Fruit fly (Drosophila melanogaster) whole organism, embryonic: ENCODE results near the gene CG31098.
A peak's percentile ranks its signal among the peaks of the same experiment; 100 is the strongest.

Experiments used
- Abd-B ChIP-seq: fragments of 200-800 bp; sonication (Bioruptor generic); optimal IDR thresholded peaks from 2 replicates; lab custom pipeline; 2018; ENCODE audit warnings: missing biosample characterization, mild to moderate bottlenecking, missing genetic modification characterization, moderate library complexity
- Atf3 ChIP-seq: fragments of 200-800 bp; sonication (Bioruptor generic); optimal IDR thresholded peaks from 3 replicates; lab custom pipeline; 2016; ENCODE audit warnings: missing biosample characterization, missing genetic modification characterization
- CG10209 ChIP-seq: fragments of 200-800 bp; sonication (Bioruptor generic); optimal IDR thresholded peaks from 3 replicates; lab custom pipeline; 2017; ENCODE audit warnings: missing biosample characterization, mild to moderate bottlenecking, missing genetic modification characterization, missing genetic modification reagents
- CG10321 ChIP-seq: fragments of 200-800 bp; sonication (Bioruptor generic); IDR thresholded peaks from 2 replicates; pipeline ENCODE4 v1.3.6; 2022; ENCODE audit warnings: missing biosample characterization, missing genetic modification characterization
- CG11456 ChIP-seq: fragments of 200-800 bp; sonication (Bioruptor generic); IDR thresholded peaks from 3 replicates; pipeline ENCODE4 v1.3.6; 2022; ENCODE audit warnings: missing biosample characterization, missing genetic modification characterization
- CG1233 ChIP-seq: fragments of 200-800 bp; sonication (Bioruptor generic); optimal IDR thresholded peaks from 4 replicates; lab custom pipeline; 2018; ENCODE audit warnings: missing biosample characterization, mild to moderate bottlenecking, missing genetic modification characterization
- CG14710 ChIP-seq: fragments of 200-800 bp; sonication (Bioruptor generic); optimal IDR thresholded peaks from 3 replicates; lab custom pipeline; 2019; ENCODE audit warnings: missing biosample characterization, mild to moderate bottlenecking, missing genetic modification characterization, moderate library complexity
- CG14965 ChIP-seq: fragments of 200-800 bp; sonication (Bioruptor generic); optimal IDR thresholded peaks from 2 replicates; lab custom pipeline; 2016; ENCODE audit warnings: missing biosample characterization, missing genetic modification characterization, borderline replicate concordance
- CG15073 ChIP-seq: fragments of 200-800 bp; sonication (Bioruptor generic); optimal IDR thresholded peaks from 2 replicates; lab custom pipeline; 2016; ENCODE audit warnings: missing biosample characterization, missing genetic modification characterization
- CG1529 ChIP-seq: fragments of 200-800 bp; sonication (Bioruptor generic); optimal IDR thresholded peaks from 3 replicates; lab custom pipeline; 2018; ENCODE audit warnings: missing biosample characterization, missing genetic modification characterization
- CG2120 ChIP-seq: fragments of 200-800 bp; sonication (Bioruptor generic); optimal IDR thresholded peaks from 3 replicates; lab custom pipeline; 2016; ENCODE audit warnings: missing biosample characterization, missing genetic modification characterization
- CG3163 ChIP-seq: fragments of 200-800 bp; sonication (Bioruptor generic); optimal IDR thresholded peaks from 3 replicates; lab custom pipeline; 2016; ENCODE audit warnings: missing biosample characterization, missing genetic modification characterization
- CG3726 ChIP-seq: fragments of 200-800 bp; sonication (Bioruptor generic); IDR thresholded peaks from 3 replicates; pipeline ENCODE4, ENCODE4 v1.3.6; 2022; ENCODE audit warnings: missing biosample characterization, missing genetic modification characterization
- CG4730 ChIP-seq: fragments of 200-800 bp; sonication (Bioruptor generic); IDR thresholded peaks from 2 replicates; pipeline ENCODE4 v1.3.6; 2022; ENCODE audit warnings: missing biosample characterization, missing genetic modification characterization
- CG4820 ChIP-seq: fragments of 200-800 bp; sonication (Bioruptor generic); optimal IDR thresholded peaks from 3 replicates; lab custom pipeline; 2016; ENCODE audit warnings: missing biosample characterization, missing genetic modification characterization
- CG6254 ChIP-seq: fragments of 200-800 bp; sonication (Bioruptor generic); optimal IDR thresholded peaks from 3 replicates; lab custom pipeline; 2017; ENCODE audit warnings: mild to moderate bottlenecking, missing biosample characterization, missing genetic modification reagents, missing genetic modification characterization
- CG8478 ChIP-seq: fragments of >200 bp; optimal IDR thresholded peaks from 2 replicates; lab custom pipeline; 2018
- CG9932 ChIP-seq: fragments of 200-800 bp; sonication (Bioruptor generic); IDR thresholded peaks from 2 replicates; pipeline ENCODE4 v1.3.6; 2022; ENCODE audit warnings: missing biosample characterization, missing genetic modification characterization
- Elba2 ChIP-seq: fragments of 200-800 bp; sonication (Bioruptor generic); optimal IDR thresholded peaks from 3 replicates; lab custom pipeline; 2016; ENCODE audit warnings: missing biosample characterization, missing genetic modification characterization
- Gug ChIP-seq: fragments of 200-800 bp; sonication (Bioruptor generic); IDR thresholded peaks from 4 replicates; pipeline ENCODE4 v1.3.6; 2022; ENCODE audit warnings: missing biosample characterization, missing genetic modification characterization
- Lpt ChIP-seq: fragments of >200 bp; optimal IDR thresholded peaks from 2 replicates; lab custom pipeline; 2018; ENCODE audit warnings: missing biosample characterization, missing genetic modification characterization
- Max ChIP-seq: fragments of 200-800 bp; sonication (Bioruptor generic); optimal IDR thresholded peaks from 2 replicates; lab custom pipeline; 2016; ENCODE audit warnings: missing biosample characterization, mild to moderate bottlenecking, missing genetic modification characterization
- NFAT ChIP-seq: fragments of 200-800 bp; sonication (Bioruptor generic); IDR thresholded peaks from 2 replicates; pipeline ENCODE4 v1.3.6; 2022; ENCODE audit warnings: missing biosample characterization, missing genetic modification characterization
- Scr ChIP-seq: fragments of 200-800 bp; sonication (Bioruptor generic); IDR thresholded peaks from 2 replicates; pipeline ENCODE4 v1.3.6; 2022; ENCODE audit warnings: missing biosample characterization, missing genetic modification characterization; ENCODE audit not compliant: partially characterized antibody
- Xrp1 ChIP-seq: fragments of 200-800 bp; sonication (Bioruptor generic); IDR thresholded peaks from 2 replicates; pipeline ENCODE4 v1.3.6; 2022; ENCODE audit warnings: missing biosample characterization, missing genetic modification characterization
- YL-1 ChIP-seq: fragments of 200-800 bp; sonication (Bioruptor generic); optimal IDR thresholded peaks from 3 replicates; lab custom pipeline; 2017; ENCODE audit warnings: missing biosample characterization, mild to moderate bottlenecking, missing genetic modification characterization
- ato ChIP-seq: fragments of 200-800 bp; sonication (Bioruptor generic); IDR thresholded peaks from 2 replicates; pipeline ENCODE4 v1.3.6; 2022; ENCODE audit warnings: missing biosample characterization, missing genetic modification characterization; ENCODE audit not compliant: partially characterized antibody
- bowl ChIP-seq: fragments of 200-800 bp; sonication (Bioruptor generic); IDR thresholded peaks from 2 replicates; pipeline ENCODE4 v1.3.6; 2022; ENCODE audit warnings: missing biosample characterization, missing genetic modification characterization
- cg ChIP-seq: fragments of 200-800 bp; sonication (Bioruptor generic); optimal IDR thresholded peaks from 3 replicates; lab custom pipeline; 2019; ENCODE audit warnings: missing biosample characterization, mild to moderate bottlenecking, missing genetic modification characterization, moderate library complexity
- chinmo ChIP-seq: fragments of 200-800 bp; sonication (Bioruptor generic); IDR thresholded peaks from 4 replicates; pipeline ENCODE4 v1.3.6; 2022; ENCODE audit warnings: missing biosample characterization, missing genetic modification characterization; ENCODE audit not compliant: partially characterized antibody
- corto ChIP-seq: fragments of 200-800 bp; sonication (Bioruptor generic); optimal IDR thresholded peaks from 2 replicates; lab custom pipeline; 2016; ENCODE audit warnings: missing biosample characterization, mild to moderate bottlenecking, missing genetic modification characterization, moderate library complexity
- crp ChIP-seq, 2 experiments: fragments of 200-800 bp; sonication (Bioruptor generic); optimal IDR thresholded peaks; 2 replicates in 1 of 2; 3 replicates in 1 of 2; lab custom pipeline; 2017; ENCODE audit warnings: missing biosample characterization in 2 of 2, missing genetic modification characterization in 2 of 2, mild to moderate bottlenecking in 1 of 2, moderate library complexity in 1 of 2
- fd102C ChIP-seq: fragments of 200-800 bp; sonication (Bioruptor generic); optimal IDR thresholded peaks from 2 replicates; lab custom pipeline; 2018; ENCODE audit warnings: missing biosample characterization, mild to moderate bottlenecking, missing genetic modification characterization, moderate library complexity
- ftz-f1 ChIP-seq: fragments of 200-800 bp; sonication (Bioruptor generic); optimal IDR thresholded peaks from 2 replicates; lab custom pipeline; 2016; ENCODE audit warnings: missing biosample characterization, missing genetic modification characterization
- gce ChIP-seq: fragments of 200-800 bp; sonication (Bioruptor generic); IDR thresholded peaks from 3 replicates; pipeline ENCODE4 v1.3.6; 2022; ENCODE audit warnings: missing biosample characterization, missing genetic modification characterization
- hkb ChIP-seq, 2 experiments: fragments of 200-800 bp in 1 of 2; fragments of >200 bp in 1 of 2; sonication (Bioruptor generic) in 1 of 2; IDR thresholded peaks in 1 of 2; optimal IDR thresholded peaks in 1 of 2; 2 replicates each; pipeline versions ENCODE4 v1.3.6 to Lab custom; 2017 to 2022; ENCODE audit warnings: missing biosample characterization in 1 of 2, missing genetic modification characterization in 1 of 2
- jing ChIP-seq: fragments of 200-800 bp; sonication (Bioruptor generic); optimal IDR thresholded peaks from 2 replicates; lab custom pipeline; 2018; ENCODE audit warnings: missing biosample characterization, mild to moderate bottlenecking, missing genetic modification characterization
- mirr ChIP-seq: fragments of 200-800 bp; sonication (Bioruptor generic); optimal IDR thresholded peaks from 3 replicates; lab custom pipeline; 2018; ENCODE audit warnings: missing biosample characterization, mild to moderate bottlenecking, missing genetic modification characterization
- nau ChIP-seq: fragments of 200-800 bp; sonication (Bioruptor generic); optimal IDR thresholded peaks from 3 replicates; lab custom pipeline; 2017; ENCODE audit warnings: missing biosample characterization, mild to moderate bottlenecking, missing genetic modification characterization, missing genetic modification reagents
- otp ChIP-seq: fragments of 200-800 bp; sonication (Bioruptor generic); IDR thresholded peaks from 3 replicates; pipeline ENCODE4, ENCODE4 v1.3.6; 2022; ENCODE audit warnings: missing biosample characterization, missing genetic modification characterization
- p53 ChIP-seq: fragments of 200-800 bp; sonication (Bioruptor generic); optimal IDR thresholded peaks from 2 replicates; lab custom pipeline; 2016; ENCODE audit warnings: missing biosample characterization, missing genetic modification characterization
- ranshi ChIP-seq: fragments of 200-800 bp; sonication (Bioruptor generic); IDR thresholded peaks from 2 replicates; pipeline ENCODE4 v1.3.6; 2022; ENCODE audit warnings: missing biosample characterization, missing genetic modification characterization
- repo ChIP-seq: fragments of 200-800 bp; sonication (Bioruptor generic); optimal IDR thresholded peaks from 2 replicates; lab custom pipeline; 2016; ENCODE audit warnings: missing biosample characterization, missing genetic modification characterization
- scrt ChIP-seq: fragments of 200-800 bp; sonication (Bioruptor generic); optimal IDR thresholded peaks from 2 replicates; lab custom pipeline; 2018; ENCODE audit warnings: missing biosample characterization, mild to moderate bottlenecking, missing genetic modification characterization, moderate library complexity
- slp2 ChIP-seq: fragments of 200-800 bp; sonication (Bioruptor generic); optimal IDR thresholded peaks from 2 replicates; lab custom pipeline; 2016; ENCODE audit warnings: missing biosample characterization, missing genetic modification characterization
- stc ChIP-seq: fragments of 200-800 bp; sonication (Bioruptor generic); IDR thresholded peaks from 2 replicates; pipeline ENCODE4 v1.3.6; 2022; ENCODE audit warnings: missing biosample characterization, missing genetic modification characterization
- wek ChIP-seq: fragments of 200-800 bp; sonication (Bioruptor generic); optimal IDR thresholded peaks from 3 replicates; lab custom pipeline; 2018; ENCODE audit warnings: missing biosample characterization, mild to moderate bottlenecking, missing genetic modification characterization, moderate library complexity
- z ChIP-seq: fragments of 200-800 bp; sonication (Bioruptor generic); IDR thresholded peaks from 3 replicates; pipeline ENCODE4 v1.3.6; 2022; ENCODE audit warnings: missing biosample characterization, missing genetic modification characterization
- zen2 ChIP-seq: fragments of 200-800 bp; sonication (Bioruptor generic); IDR thresholded peaks from 3 replicates; pipeline ENCODE4 v1.3.6; 2022; ENCODE audit warnings: missing biosample characterization, missing genetic modification characterization; ENCODE audit not compliant: partially characterized antibody
- zf30C ChIP-seq: fragments of 200-800 bp; sonication (Bioruptor generic); optimal IDR thresholded peaks from 3 replicates; lab custom pipeline; 2018; ENCODE audit warnings: missing biosample characterization, mild to moderate bottlenecking, missing genetic modification characterization

Gene CG31098

DNA sequence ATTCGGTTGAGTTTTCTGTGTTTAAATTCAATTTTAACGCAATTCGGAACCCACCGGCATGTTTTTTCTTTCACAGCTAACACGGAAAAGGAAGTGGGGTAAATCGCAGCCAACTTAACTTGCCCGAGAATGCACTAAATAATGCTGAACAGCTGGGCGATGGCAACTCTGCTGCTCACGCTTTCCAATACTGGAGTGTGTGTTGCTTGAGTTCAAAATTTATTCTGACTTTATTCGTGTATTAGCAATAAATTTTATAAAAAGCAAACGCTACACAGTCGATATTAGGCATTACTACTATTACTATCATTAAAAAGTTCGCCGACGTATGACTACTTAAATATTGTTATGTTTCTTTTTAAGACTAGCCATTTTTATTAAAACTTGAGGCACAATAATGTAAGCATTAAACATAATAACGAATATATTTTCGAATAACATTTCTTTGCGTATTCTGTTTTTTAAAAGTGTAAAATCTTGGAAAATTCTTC, 45.4 kb downstream of the CG31098 start, which contains the start of the genes RpS27 and Nup37 (continued):
- TF ChIP-seq Gug (GFP tag; lab: Robert Waterston, UW) (peak; percentile 92), Atf3 (GFP tag; lab: Kevin White, UChicago) (peak; percentile 98), bowl (GFP tag; lab: Robert Waterston, UW) (peak; percentile 88), slp2 (GFP tag; lab: Kevin White, UChicago) (peak; percentile 99), CG10209 (GFP tag; lab: Kevin White, UChicago) (peak; percentile 99), cg (no peak), CG11456 (peak; percentile 99), Xrp1 (GFP tag; lab: Robert Waterston, UW) (peak; percentile 62), CG3726 (GFP tag; lab: Robert Waterston, UW) (peak; percentile 95), CG6254 (peak; percentile 89), stc (GFP tag; lab: Robert Waterston, UW) (peak; percentile 93), CG14710 (tag; lab: Kevin White, UChicago) (peak; percentile 97), CG4820 (GFP tag; lab: Kevin White, UChicago) (peak; percentile 97), ftz-f1 (peak; percentile 90), ranshi (GFP tag; lab: Robert Waterston, UW) (peak; percentile 96), chinmo (GFP tag; lab: Robert Waterston, UW) (no peak), YL-1 (GFP tag; lab: Kevin White, UChicago) (peak; percentile 100), CG10321 (GFP tag; lab: Robert Waterston, UW) (peak; percentile 84), p53 (GFP tag; lab: Kevin White, UChicago) (peak; percentile 98), Lpt (no peak), wek (peak; percentile 97), zf30C (peak; percentile 61), mirr (GFP tag; lab: Kevin White, UChicago) (peak; percentile 100), CG14965 (GFP tag; lab: Kevin White, UChicago) (peak; percentile 91), CG15073 (GFP tag; lab: Kevin White, UChicago) (peak; percentile 68), hkb (optimal IDR thresholded peaks at IDR 0.05; lab: Kevin White, UChicago) (no peak), hkb (GFP tag; IDR thresholded peaks at IDR 0.05; lab: Robert Waterston, UW) (peak; percentile 94), CG4730 (GFP tag; lab: Robert Waterston, UW) (peak; percentile 94), Max (GFP tag; lab: Kevin White, UChicago) (peak; percentile 98), corto (GFP tag; lab: Kevin White, UChicago) (peak; percentile 71), Scr (GFP tag; lab: Robert Waterston, UW) (peak; percentile 41; the same call in 1 of the 2 replicates), CG1529 (peak; percentile 96), fd102C (GFP tag; lab: Kevin White, UChicago) (peak; percentile 95), CG2120 (peak; percentile 95), jing (GFP tag; lab: Kevin White, UChicago) (peak; percentile 94), gce (GFP tag; lab: Robert Waterston, UW) (peak; percentile 98), repo (GFP tag; lab: Kevin White, UChicago) (peak; percentile 98), nau (peak; percentile 98), Abd-B (GFP tag; lab: Kevin White, UChicago) (peak; percentile 93), Elba2 (GFP tag; lab: Kevin White, UChicago) (peak; percentile 72), CG3163 (GFP tag; lab: Kevin White, UChicago) (peak; percentile 94), z (peak; percentile 78), ato (no peak), NFAT (GFP tag; lab: Robert Waterston, UW) (peak; percentile 99), CG8478 (lab: Kevin White, UChicago) (no peak), CG9932 (GFP tag; lab: Robert Waterston, UW) (peak; percentile 98), crp (GFP tag; optimal IDR thresholded peaks at IDR 0.05; lab: Kevin White, UChicago) (peak; percentile 47 to 90), CG1233 (peak; percentile 99), otp (GFP tag; lab: Robert Waterston, UW) (peak; percentile 98), scrt (GFP tag; lab: Kevin White, UChicago) (peak; percentile 96), zen2 (no peak)
